Fruit fly (Drosophila melanogaster): ENCODE data around the gene twit.

DNA sequence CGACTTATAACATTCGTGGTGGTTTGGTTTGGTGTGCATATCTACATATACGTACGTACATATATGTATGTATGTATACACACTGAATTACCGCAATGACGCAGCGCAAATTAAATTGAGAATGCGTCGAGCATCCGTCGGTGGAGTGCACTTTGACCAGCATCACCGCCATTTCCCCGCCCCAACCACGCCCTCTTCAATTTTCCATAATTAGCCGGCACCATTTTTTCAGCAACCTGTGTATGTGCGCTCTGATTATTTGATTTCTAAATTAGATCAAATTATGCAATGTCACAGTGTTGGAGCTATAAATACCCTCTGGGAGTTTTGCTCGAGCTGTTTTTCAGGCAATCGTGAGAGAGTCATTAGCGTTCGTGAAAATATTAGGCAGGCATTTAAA is 25.7 kb downstream of the twit start:
- TF ChIP-seq CG33017 (tag; optimal IDR thresholded peaks at IDR 0.05) (no peak), Crg-1 (GFP tag; optimal IDR thresholded peaks at IDR 0.05) (no peak), kay (GFP tag; ENCODE audit: borderline replicate concordance) (no peak)
